Worm (Caenorhabditis elegans) whole organism, L4 larva: ENCODE data around the gene F26F12.4.

Experiments used
- D1046.2 ChIP-seq: fragments of 200-800 bp; sonication (Bioruptor generic); IDR thresholded peaks from 2 replicates; pipeline ENCODE4 v1.3.6; 2022; ENCODE audit warnings: missing genetic modification characterization, missing compliant biosample characterization
- F49E8.2 ChIP-seq: sonication (generic microtip); optimal IDR thresholded peaks from 2 replicates; lab custom pipeline; 2016; ENCODE audit warnings: missing compliant biosample characterization, mild to moderate bottlenecking, missing genetic modification characterization, borderline replicate concordance
- T20F7.1 ChIP-seq: fragments of 200-800 bp; sonication (Bioruptor generic); optimal IDR thresholded peaks from 2 replicates; lab custom pipeline; 2018; ENCODE audit warnings: mild to moderate bottlenecking, missing genetic modification characterization, missing compliant biosample characterization
- T26A8.4 ChIP-seq: fragments of 200-800 bp; sonication (Bioruptor generic); IDR thresholded peaks from 2 replicates; pipeline ENCODE4 v1.3.6; 2022; ENCODE audit warnings: missing genetic modification characterization, missing compliant biosample characterization
- Y48G9A.11 ChIP-seq: fragments of 200-800 bp; sonication (Bioruptor generic); IDR thresholded peaks from 2 replicates; pipeline ENCODE4 v1.3.6; 2022; ENCODE audit warnings: missing genetic modification reagents, missing genetic modification characterization, missing compliant biosample characterization
- ZK337.2 ChIP-seq: fragments of 200-800 bp; sonication (Bioruptor generic); IDR thresholded peaks from 2 replicates; pipeline ENCODE4 v1.3.6; 2022; ENCODE audit warnings: missing genetic modification reagents, missing genetic modification characterization, missing compliant biosample characterization
- ama-1 ChIP-seq: fragments of 150-350 bp; optimal IDR thresholded peaks from 2 replicates; lab custom pipeline; 2014; ENCODE audit warnings: inconsistent platforms, mixed read lengths
- ceh-44 ChIP-seq: fragments of 200-800 bp; sonication (Bioruptor generic); IDR thresholded peaks from 2 replicates; pipeline ENCODE4 v1.3.6; 2022; ENCODE audit warnings: missing genetic modification reagents, missing genetic modification characterization, missing compliant biosample characterization
- ctbp-1 ChIP-seq: fragments of 200-800 bp; sonication (Bioruptor generic); IDR thresholded peaks from 2 replicates; pipeline ENCODE4 v1.3.6; 2022; ENCODE audit warnings: missing genetic modification reagents, missing genetic modification characterization, missing compliant biosample characterization
- dmd-6 ChIP-seq: fragments of 200-800 bp; sonication (Bioruptor generic); IDR thresholded peaks from 2 replicates; pipeline ENCODE4 v1.3.6; 2022; ENCODE audit warnings: missing genetic modification reagents, missing genetic modification characterization, missing compliant biosample characterization
- dmd-8 ChIP-seq: fragments of 200-800 bp; sonication (Bioruptor generic); IDR thresholded peaks from 2 replicates; pipeline ENCODE4 v1.3.6; 2022; ENCODE audit warnings: missing genetic modification characterization, missing compliant biosample characterization
- egl-43 ChIP-seq: fragments of 200-800 bp; sonication (Bioruptor generic); IDR thresholded peaks from 2 replicates; pipeline ENCODE4 v1.3.6; 2022; ENCODE audit warnings: missing genetic modification reagents, missing genetic modification characterization, missing compliant biosample characterization
- gei-8 ChIP-seq: fragments of 200-800 bp; sonication (Bioruptor generic); optimal IDR thresholded peaks from 2 replicates; lab custom pipeline; 2018; ENCODE audit warnings: mild to moderate bottlenecking, missing genetic modification characterization, missing compliant biosample characterization
- hif-1 ChIP-seq, 2 experiments: sonication (generic microtip); optimal IDR thresholded peaks; 2 replicates each; lab custom pipeline; 2016 to 2017; ENCODE audit warnings: missing compliant biosample characterization in 2 of 2, missing genetic modification characterization in 2 of 2, missing genetic modification reagents in 2 of 2, missing genotype in 2 of 2, mild to moderate bottlenecking in 1 of 2
- hlh-11 ChIP-seq: fragments of 200-800 bp; sonication (Bioruptor generic); optimal IDR thresholded peaks from 2 replicates; lab custom pipeline; 2018; ENCODE audit warnings: mild to moderate bottlenecking, missing genetic modification characterization, missing compliant biosample characterization
- lin-1 ChIP-seq: fragments of 200-800 bp; sonication (Bioruptor generic); IDR thresholded peaks from 2 replicates; pipeline ENCODE4 v1.3.6; 2022; ENCODE audit warnings: missing genetic modification reagents, missing genetic modification characterization, missing compliant biosample characterization
- lin-13 ChIP-seq: fragments of 150-350 bp; optimal IDR thresholded peaks from 2 replicates; lab custom pipeline; 2014; ENCODE audit warnings: missing biosample characterization, missing genetic modification reagents, missing genetic modification characterization
- lin-29 ChIP-seq: fragments of 200-800 bp; sonication (Bioruptor generic); IDR thresholded peaks from 2 replicates; pipeline ENCODE4 v1.3.6; 2022; ENCODE audit warnings: missing genetic modification reagents, missing genetic modification characterization, missing compliant biosample characterization
- lin-38 ChIP-seq: fragments of 200-800 bp; sonication (Bioruptor generic); IDR thresholded peaks from 2 replicates; pipeline ENCODE4 v1.3.6; 2022; ENCODE audit warnings: missing genetic modification reagents, missing genetic modification characterization, missing compliant biosample characterization
- madf-5 ChIP-seq, 2 experiments: fragments of 200-800 bp; sonication (Bioruptor generic); IDR thresholded peaks; 2 replicates each; pipeline ENCODE4 v1.3.6; 2022; ENCODE audit warnings: missing compliant biosample characterization in 2 of 2, missing genetic modification characterization in 2 of 2
- madf-9 ChIP-seq: fragments of 200-800 bp; sonication (Bioruptor generic); conservative IDR thresholded peaks from 2 replicates; pipeline ENCODE4 v1.3.6; 2022; ENCODE audit warnings: missing genetic modification reagents, missing genetic modification characterization, missing compliant biosample characterization
- mdt-29 ChIP-seq: fragments of 200-800 bp; sonication (Bioruptor generic); IDR thresholded peaks from 2 replicates; pipeline ENCODE4 v1.3.6; 2022; ENCODE audit warnings: missing genetic modification reagents, missing genetic modification characterization, missing compliant biosample characterization
- mxl-3 ChIP-seq: fragments of 200-800 bp; sonication (Bioruptor generic); optimal IDR thresholded peaks from 2 replicates; lab custom pipeline; 2018; ENCODE audit warnings: mild to moderate bottlenecking, missing genetic modification characterization, missing compliant biosample characterization
- nhr-102 ChIP-seq: sonication (generic microtip); optimal IDR thresholded peaks from 2 replicates; lab custom pipeline; 2016; ENCODE audit warnings: mild to moderate bottlenecking, missing genetic modification characterization, moderate library complexity, missing compliant biosample characterization
- nhr-48 ChIP-seq: sonication (generic microtip); optimal IDR thresholded peaks from 2 replicates; lab custom pipeline; 2016; ENCODE audit warnings: mild to moderate bottlenecking, missing genetic modification characterization, missing compliant biosample characterization
- nhr-76 ChIP-seq: fragments of 150-350 bp; optimal IDR thresholded peaks from 2 replicates; lab custom pipeline; 2014; ENCODE audit warnings: missing biosample characterization, missing genetic modification characterization
- nhr-77 ChIP-seq: fragments of 150-350 bp; optimal IDR thresholded peaks from 2 replicates; lab custom pipeline; 2014; ENCODE audit warnings: missing biosample characterization, missing genetic modification characterization
- pha-4 ChIP-seq, 2 experiments: fragments of 150-350 bp in 1 of 2; fragments of 200-800 bp in 1 of 2; sonication (Bioruptor generic) in 1 of 2; IDR thresholded peaks in 1 of 2; optimal IDR thresholded peaks in 1 of 2; 2 replicates each; pipeline versions ENCODE4 v1.3.6 to Lab custom; 2014 to 2022; ENCODE audit warnings: missing genetic modification characterization in 2 of 2, missing genetic modification reagents in 2 of 2, missing biosample characterization in 1 of 2, missing compliant biosample characterization in 1 of 2
- saeg-2 ChIP-seq: fragments of 200-800 bp; sonication (Bioruptor generic); IDR thresholded peaks from 2 replicates; pipeline ENCODE4 v1.3.6; 2022; ENCODE audit warnings: missing genetic modification reagents, missing genetic modification characterization, missing compliant biosample characterization
- sdz-12 ChIP-seq: fragments of 200-800 bp; sonication (Bioruptor generic); optimal IDR thresholded peaks from 2 replicates; lab custom pipeline; 2018; ENCODE audit warnings: mild to moderate bottlenecking, missing genetic modification characterization, missing compliant biosample characterization
- set-16 ChIP-seq: fragments of 200-800 bp; sonication (Bioruptor generic); IDR thresholded peaks from 2 replicates; pipeline ENCODE4 v1.3.6; 2022; ENCODE audit warnings: missing genetic modification reagents, missing genetic modification characterization, missing compliant biosample characterization
- spr-3 ChIP-seq: fragments of 200-800 bp; sonication (Bioruptor generic); optimal IDR thresholded peaks from 2 replicates; lab custom pipeline; 2018; ENCODE audit warnings: mild to moderate bottlenecking, missing genetic modification characterization, missing compliant biosample characterization
- unc-130 ChIP-seq: sonication (generic microtip); optimal IDR thresholded peaks from 2 replicates; lab custom pipeline; 2016; ENCODE audit warnings: missing genetic modification reagents, missing genetic modification characterization, missing compliant biosample characterization
- unc-62 ChIP-seq, 3 experiments: fragments of 150-350 bp in 1 of 3; sonication (generic microtip); optimal IDR thresholded peaks in 2 of 3; peaks in 1 of 3; 1 replicate in 1 of 3; 2 replicates in 2 of 3; lab custom pipeline; 2014 to 2017; ENCODE audit warnings: missing biosample characterization in 3 of 3, missing genetic modification characterization in 3 of 3, missing genetic modification reagents in 3 of 3, missing genotype in 1 of 3
- vab-7 ChIP-seq: fragments of 200-800 bp; sonication (Bioruptor generic); IDR thresholded peaks from 2 replicates; pipeline ENCODE4 v1.3.6; 2022; ENCODE audit warnings: missing genetic modification reagents, missing genetic modification characterization, missing compliant biosample characterization
- zfp-2 ChIP-seq: sonication (generic microtip); optimal IDR thresholded peaks from 2 replicates; lab custom pipeline; 2016; ENCODE audit warnings: mild to moderate bottlenecking, missing genetic modification characterization, missing compliant biosample characterization
- zip-2 ChIP-seq: fragments of 150-350 bp; optimal IDR thresholded peaks from 2 replicates; lab custom pipeline; 2014; ENCODE audit warnings: missing biosample characterization, missing genetic modification characterization

F26F12.4 gene

ce11 chrV:5838576-5839366 is 30.4 kb downstream of the F26F12.4 start, which contains the start of gene F26F12.2 (continued):
- TF ChIP-seq F49E8.2 (no peak), sdz-12 (GFP tag; lab: Kevin White, UChicago) (peak; percentile 78), nhr-102 (tag; lab: Kevin White, UChicago) (peak; percentile 6), lin-38 (0 out of 2 replicates have a peak, but pooled peaks have one; percentile 17)

- TF ChIP-seq ama-1 (lab: Kevin White, UChicago), result peak; percentile 75
- no peak for TF ChIP-seq nhr-77 (tag; lab: Kevin White, UChicago)
- peak in 1 of 2 experiments; percentile 32 for TF ChIP-seq unc-62 (GFP tag; optimal IDR thresholded peaks at IDR 0.05 in 1 of 2; lab: Kevin White, UChicago)
- no peak for TF ChIP-seq unc-62 (tag; optimal IDR thresholded peaks at IDR 0.05; lab: Kevin White, UChicago)
Observed at ce11 chrV:5836616-5836982, 32.5 kb downstream of the F26F12.4 start, which contains the start of gene col-140. Gene col-140 (minus strand): TSS chrV:5836834.

DNA sequence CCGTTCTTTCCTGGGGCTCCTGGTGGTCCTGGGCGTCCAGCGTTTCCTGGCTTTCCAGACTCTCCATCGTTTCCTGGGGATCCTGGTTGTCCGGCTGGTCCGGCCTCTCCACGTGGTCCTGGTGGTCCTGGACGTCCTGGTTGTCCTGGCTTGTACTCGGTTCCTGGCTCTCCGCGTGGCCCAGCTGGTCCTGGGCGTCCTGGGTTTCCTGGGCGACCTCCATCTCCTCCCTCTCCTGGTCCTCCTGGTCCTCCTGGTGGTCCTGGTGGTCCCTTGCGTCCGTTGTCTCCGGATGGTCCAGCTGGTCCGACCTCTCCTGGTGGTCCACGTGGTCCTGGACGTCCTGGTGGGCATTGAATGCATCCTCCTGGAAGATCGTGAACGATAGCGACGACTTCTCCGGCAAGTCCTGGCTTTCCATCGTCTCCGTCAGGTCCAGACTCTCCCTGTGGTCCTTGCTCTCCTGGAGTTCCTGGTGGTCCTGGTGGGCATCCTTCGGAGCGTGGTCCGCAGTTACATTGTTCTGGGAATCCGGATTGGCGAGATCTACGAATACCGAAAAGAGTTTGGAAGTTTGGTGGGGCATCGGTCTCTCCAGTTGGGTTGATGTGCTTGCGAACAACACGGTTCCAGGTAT is 33.0 kb downstream of the F26F12.4 start:
- TF ChIP-seq set-16 (GFP tag; lab: Robert Waterston, UW) (peak; percentile 99), gei-8 (GFP tag; lab: Kevin White, UChicago) (peak; percentile 17), spr-3 (peak; percentile 1), zip-2 (no peak), T20F7.1 (GFP tag; lab: Kevin White, UChicago) (no peak), pha-4 (GFP tag; IDR thresholded peaks at IDR 0.05; lab: Robert Waterston, UW) (0 out of 2 replicates have a peak, but pooled peaks have one; percentile 10), pha-4 (tag; optimal IDR thresholded peaks at IDR 0.05; lab: Kevin White, UChicago) (no peak), dmd-6 (GFP tag; lab: Robert Waterston, UW) (peak; percentile 26; the same call in 1 of the 2 replicates), mxl-3 (GFP tag; lab: Kevin White, UChicago) (peak; percentile 43), vab-7 (no peak), lin-1 (GFP tag; lab: Robert Waterston, UW) (no peak), zfp-2 (tag; lab: Kevin White, UChicago) (no peak), egl-43 (GFP tag; lab: Robert Waterston, UW) (0 out of 2 replicates have a peak, but pooled peaks have one; percentile 41), D1046.2 (GFP tag; lab: Robert Waterston, UW) (peak; percentile 42; the same call in 1 of the 2 replicates), nhr-48 (tag; lab: Kevin White, UChicago) (no peak), hlh-11 (tag; lab: Kevin White, UChicago) (peak; percentile 43), madf-9 (GFP tag; lab: Robert Waterston, UW) (no peak), dmd-8 (no peak), Y48G9A.11 (GFP tag; lab: Robert Waterston, UW) (0 out of 2 replicates have a peak, but pooled peaks have one; percentile 23), madf-5 (GFP tag; IDR thresholded peaks at IDR 0.05; lab: Robert Waterston, UW) (peak in 1 of 2 experiments; percentile 50; a peak in 1 of 4 replicates), hif-1 (tag; optimal IDR thresholded peaks at IDR 0.05; lab: Kevin White, UChicago) (no peak), T26A8.4 (GFP tag; lab: Robert Waterston, UW) (peak; percentile 41; the same call in 1 of the 2 replicates), lin-29 (GFP tag; lab: Robert Waterston, UW) (0 out of 2 replicates have a peak, but pooled peaks have one; percentile 7), nhr-76 (tag; lab: Kevin White, UChicago) (no peak), mdt-29 (GFP tag; lab: Robert Waterston, UW) (0 out of 2 replicates have a peak, but pooled peaks have one; percentile 5), saeg-2 (GFP tag; lab: Robert Waterston, UW) (no peak), ceh-44 (GFP tag; lab: Robert Waterston, UW) (no peak), nhr-77 (tag; lab: Kevin White, UChicago) (no peak), lin-38 (peak; percentile 28; the same call in 1 of the 2 replicates), ZK337.2 (GFP tag; lab: Robert Waterston, UW) (no peak), ctbp-1 (GFP tag; lab: Robert Waterston, UW) (peak; percentile 78), unc-130 (no peak), lin-13 (GFP tag; lab: Kevin White, UChicago) (no peak)
